Fruit fly (Drosophila melanogaster) whole organism, embryonic: Measurements from ENCODE around the gene CG42558.

Source experiments
- BEAF-32 ChIP-seq: fragments of 200-800 bp; sonication (Bioruptor generic); optimal IDR thresholded peaks from 3 replicates; lab custom pipeline; 2017; ENCODE audit warnings: missing biosample characterization, missing genetic modification characterization, mild to moderate bottlenecking, moderate library complexity, missing genetic modification reagents
- CG13296 ChIP-seq: fragments of 200-800 bp; sonication (Bioruptor generic); optimal IDR thresholded peaks from 3 replicates; lab custom pipeline; 2018; ENCODE audit warnings: missing biosample characterization, mild to moderate bottlenecking, missing genetic modification characterization
- CG14860 ChIP-seq: fragments of 200-800 bp; sonication (Bioruptor generic); IDR thresholded peaks from 3 replicates; pipeline ENCODE4 v1.3.6; 2022; ENCODE audit warnings: missing biosample characterization, missing genetic modification characterization; ENCODE audit not compliant: partially characterized antibody
- CG17328 ChIP-seq: fragments of 200-800 bp; sonication (Bioruptor generic); IDR thresholded peaks from 2 replicates; pipeline ENCODE4 v1.3.6; 2022; ENCODE audit warnings: missing biosample characterization, missing genetic modification characterization
- CG1832 ChIP-seq: fragments of 200-800 bp; sonication (Bioruptor generic); optimal IDR thresholded peaks from 2 replicates; lab custom pipeline; 2017; ENCODE audit warnings: missing biosample characterization, mild to moderate bottlenecking, missing genetic modification characterization, inconsistent platforms
- CG18764 ChIP-seq: fragments of 200-800 bp; sonication (Bioruptor generic); optimal IDR thresholded peaks from 3 replicates; lab custom pipeline; 2016; ENCODE audit warnings: missing biosample characterization, missing genetic modification characterization
- CG2116 ChIP-seq: fragments of 200-800 bp; sonication (Bioruptor generic); optimal IDR thresholded peaks from 3 replicates; lab custom pipeline; 2018; ENCODE audit warnings: missing biosample characterization, mild to moderate bottlenecking, missing genetic modification characterization
- CG42726 ChIP-seq: fragments of 200-800 bp; sonication (Bioruptor generic); IDR thresholded peaks from 2 replicates; pipeline ENCODE4 v1.3.6; 2022; ENCODE audit warnings: missing biosample characterization, missing genetic modification characterization; ENCODE audit not compliant: partially characterized antibody
- CG4424 ChIP-seq: fragments of 200-800 bp; sonication (Bioruptor generic); optimal IDR thresholded peaks from 3 replicates; lab custom pipeline; 2016; ENCODE audit warnings: missing biosample characterization, missing genetic modification characterization
- CG4820 ChIP-seq: fragments of 200-800 bp; sonication (Bioruptor generic); optimal IDR thresholded peaks from 3 replicates; lab custom pipeline; 2016; ENCODE audit warnings: missing biosample characterization, missing genetic modification characterization
- CG7271 ChIP-seq: fragments of 200-800 bp; sonication (Bioruptor generic); optimal IDR thresholded peaks from 2 replicates; lab custom pipeline; 2018; ENCODE audit warnings: missing biosample characterization, mild to moderate bottlenecking, missing genetic modification characterization, moderate library complexity
- CG9437 ChIP-seq: fragments of 200-800 bp; sonication (Bioruptor generic); optimal IDR thresholded peaks from 2 replicates; lab custom pipeline; 2018; ENCODE audit warnings: missing biosample characterization, mild to moderate bottlenecking, missing genetic modification characterization
- Deaf1 ChIP-seq: fragments of 200-800 bp; optimal IDR thresholded peaks from 3 replicates; lab custom pipeline; 2019; ENCODE audit warnings: missing biosample characterization, mild to moderate bottlenecking, missing genetic modification characterization, moderate library complexity
- Doc3 ChIP-seq: fragments of 200-800 bp; sonication (Bioruptor generic); IDR thresholded peaks from 3 replicates; pipeline ENCODE4 v1.3.6; 2022; ENCODE audit warnings: missing biosample characterization, missing genetic modification characterization; ENCODE audit not compliant: partially characterized antibody
- Dp ChIP-seq: fragments of 200-800 bp; sonication (Bioruptor generic); optimal IDR thresholded peaks from 2 replicates; lab custom pipeline; 2018; ENCODE audit warnings: missing biosample characterization, mild to moderate bottlenecking, missing genetic modification characterization, moderate library complexity
- E2f2 ChIP-seq: fragments of 200-800 bp; sonication (Bioruptor generic); IDR thresholded peaks from 2 replicates; pipeline ENCODE4 v1.3.6; 2022; ENCODE audit warnings: missing biosample characterization, missing genetic modification characterization
- H15 ChIP-seq: fragments of 200-800 bp; sonication (Bioruptor generic); IDR thresholded peaks from 3 replicates; pipeline ENCODE4 v1.3.6; 2022; ENCODE audit warnings: missing biosample characterization, missing genetic modification characterization
- Hey ChIP-seq: fragments of 200-800 bp; sonication (Bioruptor generic); optimal IDR thresholded peaks from 3 replicates; lab custom pipeline; 2018; ENCODE audit warnings: missing biosample characterization, mild to moderate bottlenecking, missing genetic modification characterization
- Hr3 ChIP-seq: fragments of 200-800 bp; sonication (Bioruptor generic); optimal IDR thresholded peaks from 3 replicates; lab custom pipeline; 2016; ENCODE audit warnings: missing biosample characterization, missing genetic modification characterization
- MBD-R2 ChIP-seq: fragments of 200-800 bp; sonication (Bioruptor generic); IDR thresholded peaks from 2 replicates; pipeline ENCODE4 v1.3.6; 2022; ENCODE audit warnings: missing biosample characterization, missing genetic modification characterization
- MESR4 ChIP-seq: fragments of 200-800 bp; sonication (Bioruptor generic); optimal IDR thresholded peaks from 2 replicates; lab custom pipeline; 2018; ENCODE audit warnings: missing biosample characterization, mild to moderate bottlenecking, missing genetic modification characterization, moderate library complexity
- Opbp ChIP-seq: fragments of 200-800 bp; sonication (Bioruptor generic); IDR thresholded peaks from 3 replicates; pipeline ENCODE4 v1.3.6; 2022; ENCODE audit warnings: missing biosample characterization, missing genetic modification characterization; ENCODE audit not compliant: partially characterized antibody
- Optix ChIP-seq: fragments of 200-800 bp; sonication (Bioruptor generic); IDR thresholded peaks from 3 replicates; pipeline ENCODE4 v1.3.6; 2022; ENCODE audit warnings: missing biosample characterization, missing genetic modification characterization
- Scr ChIP-seq: fragments of 200-800 bp; sonication (Bioruptor generic); IDR thresholded peaks from 2 replicates; pipeline ENCODE4 v1.3.6; 2022; ENCODE audit warnings: missing biosample characterization, missing genetic modification characterization; ENCODE audit not compliant: partially characterized antibody
- Sox102F ChIP-seq: fragments of 200-800 bp; sonication (Bioruptor generic); optimal IDR thresholded peaks from 2 replicates; lab custom pipeline; 2018; ENCODE audit warnings: missing biosample characterization, mild to moderate bottlenecking, missing genetic modification characterization, moderate library complexity
- Sry-δ ChIP-seq: fragments of 200-800 bp; sonication (Bioruptor generic); optimal IDR thresholded peaks from 2 replicates; lab custom pipeline; 2016; ENCODE audit warnings: missing biosample characterization, missing genetic modification characterization
- Xbp1 ChIP-seq: fragments of 200-800 bp; sonication (Bioruptor generic); optimal IDR thresholded peaks from 3 replicates; lab custom pipeline; 2016; ENCODE audit warnings: missing biosample characterization, mild to moderate bottlenecking, missing genetic modification characterization
- amos ChIP-seq: fragments of 200-800 bp; sonication (Bioruptor generic); IDR thresholded peaks from 2 replicates; pipeline ENCODE4 v1.3.6; 2022; ENCODE audit warnings: missing biosample characterization, missing genetic modification characterization; ENCODE audit not compliant: partially characterized antibody
- chinmo ChIP-seq: fragments of 200-800 bp; sonication (Bioruptor generic); IDR thresholded peaks from 4 replicates; pipeline ENCODE4 v1.3.6; 2022; ENCODE audit warnings: missing biosample characterization, missing genetic modification characterization; ENCODE audit not compliant: partially characterized antibody
- ci ChIP-seq: fragments of 200-800 bp; sonication (Bioruptor generic); IDR thresholded peaks from 3 replicates; pipeline ENCODE4 v1.3.6; 2022; ENCODE audit warnings: missing biosample characterization, missing genetic modification characterization
- crp ChIP-seq, 2 experiments: fragments of 200-800 bp; sonication (Bioruptor generic); optimal IDR thresholded peaks; 2 replicates in 1 of 2; 3 replicates in 1 of 2; lab custom pipeline; 2017; ENCODE audit warnings: missing biosample characterization in 2 of 2, missing genetic modification characterization in 2 of 2, mild to moderate bottlenecking in 1 of 2, moderate library complexity in 1 of 2
- cwo ChIP-seq: fragments of 200-800 bp; sonication (Bioruptor generic); optimal IDR thresholded peaks from 3 replicates; lab custom pipeline; 2017; ENCODE audit warnings: missing biosample characterization, missing genetic modification characterization, mild to moderate bottlenecking, moderate library complexity, missing genetic modification reagents
- gfzf ChIP-seq: fragments of 200-800 bp; sonication (Bioruptor generic); optimal IDR thresholded peaks from 2 replicates; lab custom pipeline; 2016; ENCODE audit warnings: missing biosample characterization, mild to moderate bottlenecking, missing genetic modification characterization, moderate library complexity
- h ChIP-seq: fragments of >200 bp; optimal IDR thresholded peaks from 2 replicates; lab custom pipeline; 2017
- hbn ChIP-seq: fragments of 200-800 bp; sonication (Bioruptor generic); IDR thresholded peaks from 2 replicates; pipeline ENCODE4 v1.3.6; 2022; ENCODE audit warnings: missing biosample characterization, missing genetic modification characterization; ENCODE audit not compliant: partially characterized antibody
- inv ChIP-seq: fragments of 200-800 bp; sonication (Bioruptor generic); IDR thresholded peaks from 2 replicates; pipeline ENCODE4 v1.3.6; 2022; ENCODE audit warnings: missing biosample characterization, missing genetic modification characterization; ENCODE audit not compliant: partially characterized antibody
- knrl ChIP-seq: fragments of 200-800 bp; sonication (Bioruptor generic); IDR thresholded peaks from 3 replicates; pipeline ENCODE4 v1.3.6; 2022; ENCODE audit warnings: missing biosample characterization, missing genetic modification characterization; ENCODE audit not compliant: partially characterized antibody
- mld ChIP-seq: fragments of 200-800 bp; sonication (Bioruptor generic); IDR thresholded peaks from 3 replicates; pipeline ENCODE4 v1.3.6; 2022; ENCODE audit warnings: missing biosample characterization, missing genetic modification characterization; ENCODE audit not compliant: partially characterized antibody
- pho ChIP-seq: fragments of 200-800 bp; sonication (Bioruptor generic); optimal IDR thresholded peaks from 2 replicates; lab custom pipeline; 2016; ENCODE audit warnings: missing biosample characterization, missing genetic modification characterization
- psq ChIP-seq: fragments of 200-800 bp; sonication (Bioruptor generic); optimal IDR thresholded peaks from 2 replicates; lab custom pipeline; 2017; ENCODE audit warnings: missing biosample characterization, missing genetic modification characterization
- pzg ChIP-seq: fragments of 200-800 bp; sonication (Bioruptor generic); optimal IDR thresholded peaks from 3 replicates; lab custom pipeline; 2018; ENCODE audit warnings: missing biosample characterization, mild to moderate bottlenecking, missing genetic modification characterization, moderate library complexity
- scrt ChIP-seq: fragments of 200-800 bp; sonication (Bioruptor generic); optimal IDR thresholded peaks from 2 replicates; lab custom pipeline; 2018; ENCODE audit warnings: missing biosample characterization, mild to moderate bottlenecking, missing genetic modification characterization, moderate library complexity
- slbo ChIP-seq: fragments of 200-800 bp; sonication (Bioruptor generic); IDR thresholded peaks from 2 replicates; pipeline ENCODE4 v1.3.6; 2022; ENCODE audit warnings: missing biosample characterization, missing genetic modification characterization
- so ChIP-seq: fragments of 200-800 bp; sonication (Bioruptor generic); IDR thresholded peaks from 3 replicates; pipeline ENCODE4 v1.3.6; 2022; ENCODE audit warnings: missing biosample characterization, missing genetic modification characterization
- ssp ChIP-seq: fragments of 200-800 bp; sonication (Bioruptor generic); IDR thresholded peaks from 2 replicates; pipeline ENCODE4 v1.3.6; 2022; ENCODE audit warnings: missing biosample characterization, missing genetic modification characterization
- tin ChIP-seq: fragments of 200-800 bp; sonication (Bioruptor generic); optimal IDR thresholded peaks from 3 replicates; lab custom pipeline; 2016; ENCODE audit warnings: missing biosample characterization, missing genetic modification characterization
- vnd ChIP-seq: fragments of 200-800 bp; sonication (Bioruptor generic); IDR thresholded peaks from 3 replicates; pipeline ENCODE4 v1.3.6; 2022; ENCODE audit warnings: missing biosample characterization, missing genetic modification characterization; ENCODE audit not compliant: partially characterized antibody
- yki ChIP-seq: fragments of >200 bp; optimal IDR thresholded peaks from 3 replicates; lab custom pipeline; 2018

The CG42558 gene

dm6 chr3R:29930286-29930685 is 2.8 kb upstream of the CG42558 start, which contains the start of gene alpha-Man-Ic:
alpha-Man-Ic (minus strand) TSS chr3R:29930386.
- TF ChIP-seq amos (no peak), slbo (GFP tag; lab: Robert Waterston, UW) (no peak), tin (GFP tag; lab: Kevin White, UChicago) (no peak), CG17328 (GFP tag; lab: Robert Waterston, UW) (no peak), CG1832 (no peak), Sry-δ (GFP tag; lab: Kevin White, UChicago) (no peak), inv (no peak), CG7271 (no peak), pho (GFP tag; lab: Kevin White, UChicago) (no peak), CG4424 (GFP tag; lab: Kevin White, UChicago) (no peak), psq (GFP tag; lab: Kevin White, UChicago) (no peak), scrt (GFP tag; lab: Kevin White, UChicago) (no peak)

- TF ChIP-seq hbn (GFP tag; lab: Robert Waterston, UW) (peak; percentile 68), CG18764 (peak; percentile 100), ssp (GFP tag; lab: Robert Waterston, UW) (0 out of 2 replicates have a peak, but pooled peaks have one; percentile 7), CG2116 (GFP tag; lab: Kevin White, UChicago) (peak; percentile 29), cwo (GFP tag; lab: Kevin White, UChicago) (no peak), Xbp1 (no peak), Deaf1 (tag; lab: Kevin White, UChicago) (no peak), CG9437 (peak; percentile 49), CG14860 (peak; percentile 63), h (no peak), Optix (GFP tag; lab: Robert Waterston, UW) (0 out of 3 replicates have a peak, but pooled peaks have one; percentile 35), CG13296 (GFP tag; lab: Kevin White, UChicago) (no peak), knrl (GFP tag; lab: Robert Waterston, UW) (no peak; the same call in 2 of the 3 replicates), Hey (no peak), H15 (GFP tag; lab: Robert Waterston, UW) (no peak), E2f2 (GFP tag; lab: Robert Waterston, UW) (0 out of 2 replicates have a peak, but pooled peaks have one; percentile 22), BEAF-32 (GFP tag; lab: Kevin White, UChicago) (peak; percentile 8), crp (GFP tag; optimal IDR thresholded peaks at IDR 0.05; lab: Kevin White, UChicago) (peak in 1 of 2 experiments; percentile 87), Scr (GFP tag; lab: Robert Waterston, UW) (peak; percentile 70), Doc3 (GFP tag; lab: Robert Waterston, UW) (peak; percentile 85), Sox102F (GFP tag; lab: Kevin White, UChicago) (peak; percentile 54), yki (no peak), MESR4 (peak; percentile 35), chinmo (GFP tag; lab: Robert Waterston, UW) (peak; percentile 87; the same call in 2 of the 4 replicates), vnd (peak; percentile 53; the same call in 1 of the 3 replicates), MBD-R2 (GFP tag; lab: Robert Waterston, UW) (peak; percentile 98), Hr3 (GFP tag; lab: Kevin White, UChicago) (no peak), mld (GFP tag; lab: Robert Waterston, UW) (peak; percentile 84), gfzf (GFP tag; lab: Kevin White, UChicago) (peak; percentile 18), CG4820 (no peak), Dp (peak; percentile 9), so (GFP tag; lab: Robert Waterston, UW) (peak; percentile 35; the same call in 1 of the 3 replicates), ci (GFP tag; lab: Robert Waterston, UW) (peak; percentile 40; the same call in 1 of the 3 replicates), CG42726 (peak; percentile 65; the same call in 1 of the 2 replicates), Opbp (peak; percentile 87; the same call in 2 of the 3 replicates), pzg (peak; percentile 69)
Measured at dm6 chr3R:29935756-29936155, 2.7 kb downstream of the CG42558 start, which contains the start of the genes eIF2Balpha and Vps13B. eIF2Balpha (minus strand) TSS chr3R:29935888. Vps13B (plus strand) TSS chr3R:29935978.
